Fruit fly (Drosophila melanogaster) whole organism, embryonic: Measurements from ENCODE around the gene CG13247.

Experiments
- B-H2 ChIP-seq: fragments of 200-800 bp; sonication (Bioruptor generic); optimal IDR thresholded peaks from 2 replicates; lab custom pipeline; 2018; ENCODE audit warnings: missing biosample characterization, mild to moderate bottlenecking, missing genetic modification characterization
- Bdp1 ChIP-seq: fragments of 200-800 bp; sonication (Bioruptor generic); optimal IDR thresholded peaks from 3 replicates; lab custom pipeline; 2016; ENCODE audit warnings: missing biosample characterization, missing genetic modification characterization
- Bteb2 ChIP-seq: fragments of 200-800 bp; sonication (Bioruptor generic); optimal IDR thresholded peaks from 2 replicates; lab custom pipeline; 2016; ENCODE audit warnings: missing biosample characterization, missing genetic modification characterization
- CG11560 ChIP-seq: fragments of 200-800 bp; sonication (Bioruptor generic); IDR thresholded peaks from 3 replicates; pipeline ENCODE4 v1.3.6; 2022; ENCODE audit warnings: missing biosample characterization, missing genetic modification characterization
- CG13624 ChIP-seq: fragments of 200-800 bp; sonication (Bioruptor generic); optimal IDR thresholded peaks from 2 replicates; lab custom pipeline; 2016; ENCODE audit warnings: missing biosample characterization, missing genetic modification characterization
- CG1647 ChIP-seq: fragments of 200-800 bp; sonication (Bioruptor generic); optimal IDR thresholded peaks from 3 replicates; lab custom pipeline; 2016; ENCODE audit warnings: missing biosample characterization, missing genetic modification characterization
- CG17359 ChIP-seq: fragments of 200-800 bp; sonication (Bioruptor generic); optimal IDR thresholded peaks from 3 replicates; lab custom pipeline; 2018; ENCODE audit warnings: missing biosample characterization, mild to moderate bottlenecking, missing genetic modification characterization, moderate library complexity
- CG17802 ChIP-seq: fragments of 200-800 bp; sonication (Bioruptor generic); optimal IDR thresholded peaks from 2 replicates; lab custom pipeline; 2018; ENCODE audit warnings: missing biosample characterization, mild to moderate bottlenecking, missing genetic modification characterization, moderate library complexity
- CG18619 ChIP-seq: fragments of 200-800 bp; sonication (Bioruptor generic); optimal IDR thresholded peaks from 3 replicates; lab custom pipeline; 2017; ENCODE audit warnings: missing biosample characterization, mild to moderate bottlenecking, missing genetic modification characterization
- CG2199 ChIP-seq: fragments of 200-800 bp; sonication (Bioruptor generic); IDR thresholded peaks from 3 replicates; pipeline ENCODE4 v1.3.6; 2022; ENCODE audit warnings: missing biosample characterization, missing genetic modification characterization
- CG3065 ChIP-seq: fragments of 200-800 bp; sonication (Bioruptor generic); optimal IDR thresholded peaks from 2 replicates; lab custom pipeline; 2016; ENCODE audit warnings: missing biosample characterization, missing genetic modification characterization
- CG33213 ChIP-seq: fragments of 200-800 bp; sonication (Bioruptor generic); optimal IDR thresholded peaks from 3 replicates; lab custom pipeline; 2016; ENCODE audit warnings: missing biosample characterization, missing genetic modification characterization
- CG3995 ChIP-seq: fragments of 200-800 bp; sonication (Bioruptor generic); optimal IDR thresholded peaks from 3 replicates; lab custom pipeline; 2016; ENCODE audit warnings: missing biosample characterization, missing genetic modification characterization
- CG4282 ChIP-seq: fragments of 200-800 bp; sonication (Bioruptor generic); optimal IDR thresholded peaks from 2 replicates; lab custom pipeline; 2016; ENCODE audit warnings: missing biosample characterization, missing genetic modification characterization
- CG4328 ChIP-seq: fragments of 200-800 bp; sonication (Bioruptor generic); optimal IDR thresholded peaks from 3 replicates; lab custom pipeline; 2017; ENCODE audit warnings: missing biosample characterization, missing genetic modification reagents, missing genetic modification characterization
- CG6175 ChIP-seq: fragments of 200-800 bp; sonication (Bioruptor generic); IDR thresholded peaks from 3 replicates; pipeline ENCODE4 v1.3.6; 2022; ENCODE audit warnings: missing biosample characterization, missing genetic modification characterization
- CG6272 ChIP-seq: fragments of 200-800 bp; sonication (Bioruptor generic); IDR thresholded peaks from 2 replicates; pipeline ENCODE4 v1.3.6; 2022; ENCODE audit warnings: missing biosample characterization, missing genetic modification characterization
- CG6689 ChIP-seq: fragments of 200-800 bp; sonication (Bioruptor generic); IDR thresholded peaks from 2 replicates; pipeline ENCODE4 v1.3.6; 2022; ENCODE audit warnings: missing biosample characterization, missing genetic modification characterization
- CG7556 ChIP-seq: fragments of 200-800 bp; sonication (Bioruptor generic); optimal IDR thresholded peaks from 2 replicates; lab custom pipeline; 2017; ENCODE audit warnings: missing biosample characterization, mild to moderate bottlenecking, missing genetic modification characterization
- CG8388 ChIP-seq: fragments of 200-800 bp; sonication (Bioruptor generic); optimal IDR thresholded peaks from 2 replicates; lab custom pipeline; 2019; ENCODE audit warnings: missing biosample characterization, mild to moderate bottlenecking, missing genetic modification characterization, moderate library complexity
- CG8944 ChIP-seq: fragments of 200-800 bp; sonication (Bioruptor generic); optimal IDR thresholded peaks from 3 replicates; lab custom pipeline; 2016; ENCODE audit warnings: missing biosample characterization, missing genetic modification characterization
- D19A ChIP-seq: fragments of 200-800 bp; optimal IDR thresholded peaks from 3 replicates; lab custom pipeline; 2019; ENCODE audit warnings: missing biosample characterization, mild to moderate bottlenecking, missing genetic modification characterization, moderate library complexity
- Dip2 ChIP-seq: fragments of 200-800 bp; sonication (Bioruptor generic); IDR thresholded peaks from 2 replicates; pipeline ENCODE4 v1.3.6; 2022; ENCODE audit warnings: missing biosample characterization, missing genetic modification characterization
- E2f1 ChIP-seq: fragments of 200-800 bp; sonication (Bioruptor generic); IDR thresholded peaks from 2 replicates; pipeline ENCODE4 v1.3.6; 2022; ENCODE audit warnings: missing biosample characterization, missing genetic modification characterization
- Fer1 ChIP-seq: fragments of 200-800 bp; sonication (Bioruptor generic); optimal IDR thresholded peaks from 2 replicates; lab custom pipeline; 2017; ENCODE audit warnings: missing biosample characterization, mild to moderate bottlenecking, missing genetic modification characterization
- Gsc ChIP-seq: fragments of 200-800 bp; sonication (Bioruptor generic); IDR thresholded peaks from 2 replicates; pipeline ENCODE4 v1.3.6; 2022; ENCODE audit warnings: missing biosample characterization, missing genetic modification characterization
- HLH4C ChIP-seq: fragments of 200-800 bp; sonication (Bioruptor generic); IDR thresholded peaks from 3 replicates; pipeline ENCODE4 v1.3.6; 2022; ENCODE audit warnings: missing biosample characterization, missing genetic modification characterization; ENCODE audit not compliant: partially characterized antibody
- Hsf ChIP-seq: fragments of 200-800 bp; sonication (Bioruptor generic); optimal IDR thresholded peaks from 3 replicates; lab custom pipeline; 2016; ENCODE audit warnings: missing biosample characterization, missing genetic modification characterization
- Mes4 ChIP-seq: fragments of 200-800 bp; sonication (Bioruptor generic); optimal IDR thresholded peaks from 2 replicates; lab custom pipeline; 2016; ENCODE audit warnings: missing biosample characterization, missing genetic modification characterization
- Myb ChIP-seq: fragments of 200-800 bp; sonication (Bioruptor generic); optimal IDR thresholded peaks from 2 replicates; lab custom pipeline; 2016; ENCODE audit warnings: missing biosample characterization, missing genetic modification characterization
- NC2β ChIP-seq: fragments of 200-800 bp; sonication (Bioruptor generic); optimal IDR thresholded peaks from 2 replicates; lab custom pipeline; 2016; ENCODE audit warnings: missing biosample characterization, missing genetic modification characterization
- Ptx1 ChIP-seq: fragments of 200-800 bp; sonication (Bioruptor generic); IDR thresholded peaks from 2 replicates; pipeline ENCODE4 v1.3.6; 2022; ENCODE audit warnings: missing biosample characterization, missing genetic modification characterization
- Stat92E ChIP-seq, 3 experiments: fragments of >200 bp in 2 of 3; fragments of 200-800 bp in 1 of 3; sonication (Bioruptor generic) in 1 of 3; optimal IDR thresholded peaks; 2 replicates each; lab custom pipeline; 2017 to 2019; ENCODE audit warnings: missing biosample characterization in 3 of 3, missing genetic modification characterization in 3 of 3, mild to moderate bottlenecking in 1 of 3, moderate library complexity in 1 of 3
- ato ChIP-seq: fragments of 200-800 bp; sonication (Bioruptor generic); IDR thresholded peaks from 2 replicates; pipeline ENCODE4 v1.3.6; 2022; ENCODE audit warnings: missing biosample characterization, missing genetic modification characterization; ENCODE audit not compliant: partially characterized antibody
- az2 ChIP-seq: fragments of 200-800 bp; sonication (Bioruptor generic); optimal IDR thresholded peaks from 3 replicates; lab custom pipeline; 2016; ENCODE audit warnings: missing biosample characterization, missing genetic modification characterization
- cad ChIP-seq: fragments of >200 bp; optimal IDR thresholded peaks from 2 replicates; lab custom pipeline; 2017; ENCODE audit warnings: missing biosample characterization, missing genetic modification characterization
- cas ChIP-seq: fragments of 200-800 bp; sonication (Bioruptor generic); IDR thresholded peaks from 2 replicates; pipeline ENCODE4 v1.3.6; 2022; ENCODE audit warnings: missing biosample characterization, missing genetic modification characterization
- cg ChIP-seq: fragments of 200-800 bp; sonication (Bioruptor generic); optimal IDR thresholded peaks from 3 replicates; lab custom pipeline; 2019; ENCODE audit warnings: missing biosample characterization, mild to moderate bottlenecking, missing genetic modification characterization, moderate library complexity
- chif ChIP-seq, 2 experiments: fragments of 200-800 bp; sonication (Bioruptor generic); optimal IDR thresholded peaks; 3 replicates each; lab custom pipeline; 2016; ENCODE audit warnings: missing biosample characterization in 2 of 2, missing genetic modification characterization in 2 of 2
- disco-r ChIP-seq: fragments of 200-800 bp; sonication (Bioruptor generic); optimal IDR thresholded peaks from 2 replicates; lab custom pipeline; 2016; ENCODE audit warnings: missing biosample characterization, missing genetic modification characterization
- fru ChIP-seq: fragments of >200 bp; optimal IDR thresholded peaks from 2 replicates; lab custom pipeline; 2017
- ham ChIP-seq: fragments of 200-800 bp; sonication (Bioruptor generic); IDR thresholded peaks from 2 replicates; pipeline ENCODE4 v1.3.6; 2022; ENCODE audit warnings: missing biosample characterization, missing genetic modification characterization
- jing ChIP-seq: fragments of 200-800 bp; sonication (Bioruptor generic); optimal IDR thresholded peaks from 2 replicates; lab custom pipeline; 2018; ENCODE audit warnings: missing biosample characterization, mild to moderate bottlenecking, missing genetic modification characterization
- kni ChIP-seq: fragments of 200-800 bp; sonication (Bioruptor generic); optimal IDR thresholded peaks from 3 replicates; lab custom pipeline; 2017; ENCODE audit warnings: mild to moderate bottlenecking, missing biosample characterization, missing genetic modification reagents, missing genetic modification characterization
- nerfin-2 ChIP-seq: fragments of 200-800 bp; sonication (Bioruptor generic); IDR thresholded peaks from 2 replicates; pipeline ENCODE4 v1.3.6; 2022; ENCODE audit warnings: missing biosample characterization, missing genetic modification characterization; ENCODE audit not compliant: partially characterized antibody
- pho ChIP-seq: fragments of 200-800 bp; sonication (Bioruptor generic); optimal IDR thresholded peaks from 2 replicates; lab custom pipeline; 2016; ENCODE audit warnings: missing biosample characterization, missing genetic modification characterization
- pros ChIP-seq: fragments of 200-800 bp; sonication (Bioruptor generic); optimal IDR thresholded peaks from 3 replicates; lab custom pipeline; 2019; ENCODE audit warnings: missing biosample characterization, mild to moderate bottlenecking, missing genetic modification characterization, moderate library complexity
- sc ChIP-seq, 3 experiments: fragments of >200 bp in 2 of 3; fragments of 200-800 bp in 1 of 3; sonication (Bioruptor generic) in 1 of 3; optimal IDR thresholded peaks; 2 replicates in 2 of 3; 3 replicates in 1 of 3; lab custom pipeline; 2017; ENCODE audit warnings: mild to moderate bottlenecking in 1 of 3, missing biosample characterization in 1 of 3, missing genetic modification characterization in 1 of 3, missing genetic modification reagents in 1 of 3
- sna ChIP-seq: fragments of 200-800 bp; sonication (Bioruptor generic); IDR thresholded peaks from 2 replicates; pipeline ENCODE4 v1.3.6; 2022; ENCODE audit warnings: missing biosample characterization, missing genetic modification characterization; ENCODE audit not compliant: partially characterized antibody
- so ChIP-seq: fragments of 200-800 bp; sonication (Bioruptor generic); IDR thresholded peaks from 3 replicates; pipeline ENCODE4 v1.3.6; 2022; ENCODE audit warnings: missing biosample characterization, missing genetic modification characterization
- vvl ChIP-seq: fragments of 200-800 bp; sonication (Bioruptor generic); IDR thresholded peaks from 2 replicates; pipeline ENCODE4 v1.3.6; 2022; ENCODE audit warnings: missing biosample characterization, missing genetic modification characterization
- zen2 ChIP-seq: fragments of 200-800 bp; sonication (Bioruptor generic); IDR thresholded peaks from 3 replicates; pipeline ENCODE4 v1.3.6; 2022; ENCODE audit warnings: missing biosample characterization, missing genetic modification characterization; ENCODE audit not compliant: partially characterized antibody

CG13247 gene

DNA sequence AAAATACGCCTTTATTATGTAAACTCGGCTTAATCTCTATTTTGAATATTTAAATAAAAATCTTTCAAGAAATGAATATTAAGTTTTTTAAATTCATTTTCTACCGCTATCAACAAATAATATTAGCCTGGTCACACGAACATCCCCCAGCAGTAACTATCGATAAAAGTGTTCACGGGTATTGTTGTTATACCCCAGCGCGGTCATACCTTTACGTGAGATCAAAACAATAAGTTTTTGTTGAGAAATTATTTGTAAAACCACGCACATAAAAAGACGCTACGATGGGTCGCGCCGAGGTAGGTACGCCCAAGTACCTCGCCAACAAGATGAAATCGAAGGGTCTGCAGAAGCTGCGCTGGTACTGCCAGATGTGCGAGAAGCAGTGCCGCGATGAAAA lies 13.5 kb upstream of the CG13247 start, which contains the start of gene kin17 (continued):
- TF ChIP-seq jing (no peak), ham (no peak), CG33213 (GFP tag; lab: Kevin White, UChicago) (no peak), CG6272 (GFP tag; lab: Robert Waterston, UW) (no peak), CG11560 (tag; lab: Robert Waterston, UW) (no peak), Gsc (GFP tag; lab: Robert Waterston, UW) (no peak), CG18619 (GFP tag; lab: Kevin White, UChicago) (no peak), CG6689 (no peak), sc (optimal IDR thresholded peaks at IDR 0.05; lab: Kevin White, UChicago) (no peak), sc (GFP tag; optimal IDR thresholded peaks at IDR 0.05; lab: Kevin White, UChicago) (no peak), CG4328 (no peak), B-H2 (GFP tag; lab: Kevin White, UChicago) (no peak), CG17802 (tag; lab: Kevin White, UChicago) (no peak), so (GFP tag; lab: Robert Waterston, UW) (0 out of 3 replicates have a peak, but pooled peaks have one; percentile 13), CG3065 (GFP tag; lab: Kevin White, UChicago) (no peak), CG6175 (GFP tag; lab: Robert Waterston, UW) (no peak), Bteb2 (GFP tag; lab: Kevin White, UChicago) (no peak), CG17359 (tag; lab: Kevin White, UChicago) (no peak), Myb (GFP tag; lab: Kevin White, UChicago) (peak; percentile 52), cas (GFP tag; lab: Robert Waterston, UW) (no peak), Stat92E (GFP tag; optimal IDR thresholded peaks at IDR 0.05; lab: Kevin White, UChicago) (peak in 1 of 3 experiments; percentile 20), nerfin-2 (GFP tag; lab: Robert Waterston, UW) (0 out of 2 replicates have a peak, but pooled peaks have one; percentile 26), chif (GFP tag; optimal IDR thresholded peaks at IDR 0.05; lab: Kevin White, UChicago) (no peak), sna (peak; percentile 51; the same call in 1 of the 2 replicates), CG8944 (GFP tag; lab: Kevin White, UChicago) (no peak), ato (no peak), CG8388 (no peak), Fer1 (GFP tag; lab: Kevin White, UChicago) (no peak), HLH4C (0 out of 3 replicates have a peak, but pooled peaks have one; percentile 36), fru (lab: Kevin White, UChicago) (no peak), Mes4 (GFP tag; lab: Kevin White, UChicago) (no peak), CG1647 (no peak), az2 (GFP tag; lab: Kevin White, UChicago) (no peak), zen2 (GFP tag; lab: Robert Waterston, UW) (peak; percentile 54; the same call in 2 of the 3 replicates), Dip2 (no peak), cad (no peak), vvl (no peak), pho (GFP tag; lab: Kevin White, UChicago) (no peak), Bdp1 (GFP tag; lab: Kevin White, UChicago) (no peak), Ptx1 (GFP tag; lab: Robert Waterston, UW) (no peak), disco-r (GFP tag; lab: Kevin White, UChicago) (no peak), pros (no peak), kni (no peak), E2f1 (GFP tag; lab: Robert Waterston, UW) (no peak), CG7556 (GFP tag; lab: Kevin White, UChicago) (no peak), cg (no peak), D19A (tag; lab: Kevin White, UChicago) (no peak), NC2β (GFP tag; lab: Kevin White, UChicago) (no peak), Hsf (GFP tag; lab: Kevin White, UChicago) (no peak), CG4282 (GFP tag; lab: Kevin White, UChicago) (no peak), CG3995 (GFP tag; lab: Kevin White, UChicago) (no peak), CG13624 (GFP tag; lab: Kevin White, UChicago) (no peak), CG2199 (GFP tag; lab: Robert Waterston, UW) (no peak)
